Worm (Caenorhabditis elegans) whole organism, midembryonic: ENCODE measurements around the gene mak-1.

ENCODE experiments used
- cog-1 ChIP-seq: sonication (generic microtip); optimal IDR thresholded peaks from 2 replicates; lab custom pipeline; 2016; ENCODE audit warnings: missing genetic modification characterization, missing compliant biosample characterization
- flt-1 ChIP-seq: fragments of 200-800 bp; sonication (Bioruptor generic); IDR thresholded peaks from 2 replicates; pipeline ENCODE4 v1.3.6; 2022; ENCODE audit warnings: missing genetic modification characterization, missing compliant biosample characterization
- klf-2 ChIP-seq: fragments of 200-800 bp; sonication (Bioruptor generic); conservative IDR thresholded peaks from 2 replicates; pipeline ENCODE4 v1.3.6; 2022; ENCODE audit warnings: missing genetic modification reagents, missing genetic modification characterization, missing compliant biosample characterization
- med-1 ChIP-seq: sonication (generic microtip); optimal IDR thresholded peaks from 2 replicates; lab custom pipeline; 2017; ENCODE audit warnings: missing genetic modification characterization, mild to moderate bottlenecking, missing compliant biosample characterization, antibody characterized with exemption, missing genetic modification reagents; ENCODE audit not compliant: insufficient read depth
- ref-1 ChIP-seq: fragments of 200-800 bp; sonication (Bioruptor generic); conservative IDR thresholded peaks from 2 replicates; pipeline ENCODE4 v1.3.6; 2022; ENCODE audit warnings: missing genetic modification reagents, missing genetic modification characterization, missing compliant biosample characterization
- tab-1 ChIP-seq: fragments of 200-800 bp; sonication (Bioruptor generic); IDR thresholded peaks from 2 replicates; pipeline ENCODE4 v1.3.6; 2022; ENCODE audit warnings: missing genetic modification characterization, missing compliant biosample characterization
- ztf-23 ChIP-seq: fragments of 200-800 bp; sonication (Bioruptor generic); IDR thresholded peaks from 2 replicates; pipeline ENCODE4 v1.3.6; 2022; ENCODE audit warnings: missing genetic modification reagents, missing genetic modification characterization, missing compliant biosample characterization
- ztf-29 ChIP-seq: fragments of 200-800 bp; sonication (Bioruptor generic); IDR thresholded peaks from 2 replicates; pipeline ENCODE4 v1.3.6; 2022; ENCODE audit warnings: missing genetic modification reagents, missing genetic modification characterization, missing compliant biosample characterization

DNA sequence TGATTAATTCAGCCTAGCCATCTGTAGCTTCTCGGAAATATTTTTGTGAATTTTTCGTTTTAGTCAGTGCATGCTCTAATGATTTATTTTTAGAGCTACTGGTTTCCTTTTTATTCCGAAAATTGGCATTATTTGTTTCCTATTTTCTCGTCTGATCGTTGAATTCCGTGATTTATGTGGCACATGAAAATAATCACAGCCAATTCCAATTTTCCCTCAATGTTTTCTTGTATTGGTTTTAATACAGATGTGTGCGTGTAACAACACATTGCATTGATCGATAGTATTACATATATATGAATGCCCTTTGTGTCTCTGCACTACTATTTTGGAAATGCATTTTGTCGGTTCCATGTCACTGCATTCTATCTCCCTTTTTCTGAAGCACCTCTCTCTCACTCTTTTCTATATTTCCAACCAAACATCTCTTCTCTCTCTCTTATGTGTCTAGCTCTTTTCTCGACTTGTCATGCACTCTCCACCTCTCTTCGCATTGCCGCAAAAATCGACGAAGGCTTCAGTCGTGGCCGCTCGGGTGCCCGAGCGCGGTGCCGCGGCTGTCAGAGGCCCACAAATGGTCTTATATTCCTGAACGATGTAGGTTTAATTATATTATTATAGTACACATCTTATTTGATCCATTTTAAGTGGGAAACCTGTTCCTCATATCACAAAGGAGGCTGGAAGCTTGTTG is 40.5 kb downstream of the mak-1 start:
- no peak for TF ChIP-seq cog-1
- 0 out of 2 replicates have a peak, but pooled peaks have one; percentile 11 for TF ChIP-seq tab-1 (GFP tag; lab: Robert Waterston, UW)
- TF ChIP-seq ztf-29, result no peak
- TF ChIP-seq ref-1 (GFP tag; lab: Robert Waterston, UW), result no peak
- no peak for TF ChIP-seq med-1 (GFP tag; lab: Kevin White, UChicago)
- 0 out of 2 replicates have a peak, but pooled peaks have one; percentile 46 for TF ChIP-seq ztf-23 (GFP tag; lab: Robert Waterston, UW)
- TF ChIP-seq flt-1 (GFP tag; lab: Robert Waterston, UW), result no peak
- no peak for TF ChIP-seq klf-2 (GFP tag; lab: Robert Waterston, UW)
